Worm (Caenorhabditis elegans) whole organism, mixed stage, embryonic: Measurements from ENCODE around the gene lec-11.

Experiments
- M03D4.4 ChIP-seq: sonication (generic microtip); optimal IDR thresholded peaks from 2 replicates; lab custom pipeline; 2017; ENCODE audit warnings: mild to moderate bottlenecking, missing genetic modification characterization, missing compliant biosample characterization
- blmp-1 ChIP-seq: fragments of 150-350 bp; optimal IDR thresholded peaks from 2 replicates; lab custom pipeline; 2014; ENCODE audit warnings: missing biosample characterization, missing genetic modification characterization
- ceh-39 ChIP-seq: fragments of 150-350 bp; optimal IDR thresholded peaks from 2 replicates; lab custom pipeline; 2014; ENCODE audit warnings: missing biosample characterization, missing genetic modification characterization
- ceh-83 ChIP-seq: fragments of 200-800 bp; sonication (Bioruptor generic); optimal IDR thresholded peaks from 2 replicates; lab custom pipeline; 2018; ENCODE audit warnings: mild to moderate bottlenecking, missing genetic modification characterization, missing compliant biosample characterization
- ces-1 ChIP-seq: fragments of 150-350 bp; optimal IDR thresholded peaks from 2 replicates; lab custom pipeline; 2014; ENCODE audit warnings: missing biosample characterization, missing genetic modification reagents, missing genetic modification characterization
- cnd-1 ChIP-seq: fragments of 200-800 bp; sonication (Bioruptor generic); optimal IDR thresholded peaks from 2 replicates; lab custom pipeline; 2018; ENCODE audit warnings: mild to moderate bottlenecking, missing genetic modification characterization, missing compliant biosample characterization
- drap-1 ChIP-seq: fragments of 200-800 bp; sonication (Bioruptor generic); optimal IDR thresholded peaks from 3 replicates; lab custom pipeline; 2018; ENCODE audit warnings: mild to moderate bottlenecking, missing genetic modification characterization, missing compliant biosample characterization
- elt-1 ChIP-seq: sonication (generic microtip); optimal IDR thresholded peaks from 2 replicates; lab custom pipeline; 2017; ENCODE audit warnings: missing genetic modification characterization, mild to moderate bottlenecking, missing compliant biosample characterization, antibody characterized with exemption, moderate library complexity, borderline replicate concordance; ENCODE audit not compliant: insufficient read depth
- ham-2 ChIP-seq: fragments of 200-800 bp; sonication (Bioruptor generic); optimal IDR thresholded peaks from 2 replicates; lab custom pipeline; 2018; ENCODE audit warnings: mild to moderate bottlenecking, missing genetic modification characterization, missing compliant biosample characterization
- hlh-1 ChIP-seq: fragments of 150-350 bp; optimal IDR thresholded peaks from 2 replicates; lab custom pipeline; 2014; ENCODE audit warnings: missing biosample characterization, missing genetic modification reagents, missing genetic modification characterization
- lin-32 ChIP-seq: fragments of 200-800 bp; sonication (Bioruptor generic); optimal IDR thresholded peaks from 2 replicates; lab custom pipeline; 2018; ENCODE audit warnings: mild to moderate bottlenecking, missing genetic modification characterization, missing compliant biosample characterization
- lsy-2 ChIP-seq: fragments of 150-350 bp; optimal IDR thresholded peaks from 2 replicates; lab custom pipeline; 2014; ENCODE audit warnings: missing biosample characterization, missing genetic modification characterization
- mab-5 ChIP-seq: fragments of 150-350 bp; optimal IDR thresholded peaks from 2 replicates; lab custom pipeline; 2014; ENCODE audit warnings: missing biosample characterization, missing genetic modification characterization
- mep-1 ChIP-seq: fragments of 150-350 bp; optimal IDR thresholded peaks from 2 replicates; lab custom pipeline; 2017; ENCODE audit warnings: missing biosample characterization, missing genetic modification reagents, missing genetic modification characterization, inconsistent platforms
- mls-2 ChIP-seq: sonication (generic microtip); optimal IDR thresholded peaks from 2 replicates; lab custom pipeline; 2016; ENCODE audit warnings: mild to moderate bottlenecking, missing genetic modification characterization, moderate library complexity, missing compliant biosample characterization
- nhr-12 ChIP-seq: fragments of 150-350 bp; optimal IDR thresholded peaks from 2 replicates; lab custom pipeline; 2014; ENCODE audit warnings: missing biosample characterization, missing genetic modification characterization
- nhr-237 ChIP-seq: fragments of 150-350 bp; optimal IDR thresholded peaks from 2 replicates; lab custom pipeline; 2014; ENCODE audit warnings: missing biosample characterization, missing genetic modification characterization
- nhr-28 ChIP-seq: fragments of 150-350 bp; optimal IDR thresholded peaks from 2 replicates; lab custom pipeline; 2014; ENCODE audit warnings: missing biosample characterization, missing genetic modification characterization
- nhr-76 ChIP-seq: sonication (generic microtip); optimal IDR thresholded peaks from 2 replicates; lab custom pipeline; 2017; ENCODE audit warnings: missing biosample characterization, missing genetic modification characterization
- pha-4 ChIP-seq: fragments of 150-350 bp; optimal IDR thresholded peaks from 2 replicates; lab custom pipeline; 2018; ENCODE audit warnings: missing biosample characterization, missing genetic modification reagents, missing genetic modification characterization
- sem-2 ChIP-seq: fragments of 200-800 bp; sonication (Bioruptor generic); optimal IDR thresholded peaks from 2 replicates; lab custom pipeline; 2018; ENCODE audit warnings: mild to moderate bottlenecking, missing genetic modification characterization, missing compliant biosample characterization
- snpc-4 ChIP-seq: fragments of 150-350 bp; optimal IDR thresholded peaks from 2 replicates; lab custom pipeline; 2014; ENCODE audit warnings: missing biosample characterization, missing genetic modification characterization
- sptf-1 ChIP-seq: sonication (generic microtip); optimal IDR thresholded peaks from 2 replicates; lab custom pipeline; 2017; ENCODE audit warnings: mild to moderate bottlenecking, missing genetic modification characterization, moderate library complexity, missing compliant biosample characterization
- tbx-8 ChIP-seq: fragments of 200-800 bp; sonication (Bioruptor generic); optimal IDR thresholded peaks from 2 replicates; lab custom pipeline; 2018; ENCODE audit warnings: mild to moderate bottlenecking, missing genetic modification characterization, moderate library complexity, missing compliant biosample characterization
- unc-120 ChIP-seq: sonication (generic microtip); optimal IDR thresholded peaks from 2 replicates; lab custom pipeline; 2017; ENCODE audit warnings: missing genetic modification characterization, missing compliant biosample characterization; ENCODE audit not compliant: poor library complexity, severe bottlenecking
- unc-39 ChIP-seq: fragments of 150-350 bp; optimal IDR thresholded peaks from 2 replicates; lab custom pipeline; 2014; ENCODE audit warnings: missing biosample characterization, missing genetic modification characterization
- unc-62 ChIP-seq: fragments of 150-350 bp; optimal IDR thresholded peaks from 2 replicates; lab custom pipeline; 2014; ENCODE audit warnings: missing biosample characterization, missing genetic modification reagents, missing genetic modification characterization
- zip-8 ChIP-seq: fragments of 150-350 bp; optimal IDR thresholded peaks from 2 replicates; lab custom pipeline; 2014; ENCODE audit warnings: missing biosample characterization, missing genetic modification characterization
- ztf-11 ChIP-seq: fragments of 150-350 bp; optimal IDR thresholded peaks from 2 replicates; lab custom pipeline; 2014; ENCODE audit warnings: missing biosample characterization, missing genetic modification characterization

Gene lec-11

DNA sequence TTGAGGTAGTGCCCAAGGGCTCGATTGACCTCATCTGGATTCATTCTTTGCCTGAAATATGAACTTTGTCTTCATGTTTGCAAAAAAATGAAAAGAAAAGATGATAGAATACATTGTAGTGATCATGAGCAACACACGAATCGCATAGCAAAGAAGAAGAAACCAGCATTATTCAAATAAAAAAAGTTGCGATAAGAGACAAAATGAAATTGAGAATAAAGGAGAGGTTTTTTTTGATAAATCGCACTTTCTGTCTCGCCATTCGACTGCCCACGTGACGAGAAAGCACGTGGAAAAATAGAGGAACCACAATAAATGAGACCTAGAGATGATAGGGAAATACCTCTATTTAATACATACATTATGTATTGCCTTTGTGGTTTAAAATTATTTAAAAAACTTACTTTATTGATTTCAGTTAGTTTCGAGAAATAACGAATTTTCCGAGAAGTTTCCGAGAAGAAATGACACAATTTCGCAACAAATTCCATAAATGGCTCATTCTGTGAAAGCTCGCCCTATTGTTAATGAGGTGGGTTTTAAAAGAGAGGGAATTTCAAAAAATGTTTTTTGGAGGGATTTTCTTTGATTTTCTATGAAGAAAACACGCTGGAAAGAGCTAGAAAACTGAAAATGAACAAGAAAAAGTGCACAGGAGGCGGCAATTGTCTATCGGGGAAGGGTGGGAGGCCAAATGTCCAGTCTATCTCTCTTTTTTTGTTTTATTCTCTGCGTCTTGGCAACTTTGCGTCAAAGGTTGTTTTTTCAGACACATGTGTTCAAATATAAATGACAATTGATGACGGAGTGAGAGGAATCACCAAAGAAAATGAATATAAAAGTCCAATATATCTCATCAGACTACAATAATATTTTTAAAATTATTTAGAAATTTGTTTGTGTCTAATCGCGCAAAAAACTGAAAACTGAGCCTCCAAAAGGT, 34.3 kb downstream of the lec-11 start, which contains the start of gene paqr-1:
Gene paqr-1 (minus strand): TSS at position 51 of the 943 bp plus-strand sequence.
- TF ChIP-seq ces-1 (GFP tag; lab: Kevin White, UChicago), result peak; percentile 56
- peak; percentile 41 for TF ChIP-seq hlh-1 (tag; lab: Kevin White, UChicago)
- TF ChIP-seq lsy-2 (tag; lab: Kevin White, UChicago), result no peak
- TF ChIP-seq, all 35 proteins: peak for 2

DNA sequence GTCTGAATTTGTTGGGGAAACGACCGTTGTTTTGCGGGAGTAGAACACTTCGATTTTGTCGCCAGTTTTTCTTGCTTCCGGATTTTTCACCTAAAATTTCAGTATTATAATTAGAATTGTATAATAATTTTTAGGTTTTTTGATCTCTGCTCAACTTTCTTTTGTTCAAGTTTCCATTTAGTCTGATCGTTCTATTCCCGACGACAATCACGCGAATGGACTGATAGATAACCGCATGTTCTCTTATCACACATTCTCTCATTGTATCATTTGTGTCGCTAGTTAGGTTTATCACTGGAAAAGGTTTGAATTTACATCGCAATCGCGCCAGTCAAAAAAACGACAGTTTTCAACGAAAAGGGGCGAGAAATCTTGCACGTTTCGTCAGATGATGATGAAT, 35.1 kb downstream of the lec-11 start:
- no peak for TF ChIP-seq ztf-11 (tag; lab: Kevin White, UChicago)
- no peak for TF ChIP-seq lsy-2 (tag; lab: Kevin White, UChicago)
- TF ChIP-seq ceh-39, result no peak
- TF ChIP-seq elt-1, result no peak
- TF ChIP-seq nhr-12 (tag; lab: Kevin White, UChicago), result no peak
- no peak for TF ChIP-seq blmp-1 (tag; lab: Kevin White, UChicago)

DNA sequence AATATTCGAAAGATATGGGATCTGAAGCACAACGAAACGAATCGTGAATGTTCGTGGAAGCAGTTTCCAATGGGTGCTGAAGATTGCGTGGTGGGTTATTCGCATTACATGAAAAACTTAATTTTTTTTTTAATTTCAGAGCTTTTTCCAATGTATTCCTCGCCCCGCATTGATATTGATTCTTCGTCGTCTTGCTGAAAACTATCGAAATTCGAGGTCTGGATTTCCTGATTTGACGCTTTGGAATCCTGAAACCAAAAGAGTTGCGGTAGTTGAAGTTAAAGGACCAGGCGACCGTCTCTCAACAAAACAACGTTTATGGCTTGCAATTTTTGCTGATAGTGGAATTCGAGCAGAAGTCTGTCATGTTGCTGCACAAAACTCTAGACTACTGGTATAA, 37.9 kb downstream of the lec-11 start:
- TF ChIP-seq nhr-76 (tag; lab: Kevin White, UChicago) (no peak), pha-4 (no peak), zip-8 (tag; lab: Kevin White, UChicago) (no peak), nhr-237 (tag; lab: Kevin White, UChicago) (no peak), tbx-8 (GFP tag; lab: Kevin White, UChicago) (no peak), ham-2 (GFP tag; lab: Kevin White, UChicago) (no peak), lin-32 (GFP tag; lab: Kevin White, UChicago) (no peak), mep-1 (tag; lab: Kevin White, UChicago) (no peak)

DNA sequence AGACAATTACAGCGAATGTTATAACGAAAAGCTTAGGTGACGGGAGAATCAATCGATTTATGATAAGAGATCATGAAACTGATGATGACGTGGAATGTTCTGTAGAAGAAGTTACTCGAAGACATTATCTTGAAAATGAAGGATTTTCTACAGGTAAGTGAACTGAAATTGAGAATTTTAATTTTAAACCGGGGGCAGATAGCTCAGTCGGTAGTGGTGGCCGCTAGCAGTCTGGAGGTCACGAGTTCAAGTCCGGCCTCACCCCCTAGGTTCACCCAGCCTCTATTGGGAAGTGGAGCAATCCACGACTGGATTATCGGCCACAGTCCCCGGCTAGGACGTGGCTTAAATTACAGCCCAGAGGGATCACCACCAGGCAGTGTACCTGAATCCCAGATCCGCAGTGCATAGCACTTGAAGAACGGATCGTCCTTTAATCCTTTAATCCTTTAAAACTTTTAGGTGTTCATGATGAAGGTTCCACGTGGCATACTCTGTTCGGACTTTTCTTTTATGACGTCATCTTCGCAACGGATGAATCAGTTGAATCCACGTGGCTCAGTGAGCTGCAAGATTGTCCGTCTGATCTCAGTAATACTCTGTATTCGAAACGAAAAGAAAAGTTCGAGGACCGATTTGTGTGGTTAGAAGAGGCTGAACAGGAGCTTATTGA, 38.5 kb downstream of the lec-11 start:
- peak; percentile 83 for TF ChIP-seq zip-8 (tag; lab: Kevin White, UChicago)
- TF ChIP-seq, all 35 proteins: peak for 1; not testable (repeated sequence) for 34

DNA sequence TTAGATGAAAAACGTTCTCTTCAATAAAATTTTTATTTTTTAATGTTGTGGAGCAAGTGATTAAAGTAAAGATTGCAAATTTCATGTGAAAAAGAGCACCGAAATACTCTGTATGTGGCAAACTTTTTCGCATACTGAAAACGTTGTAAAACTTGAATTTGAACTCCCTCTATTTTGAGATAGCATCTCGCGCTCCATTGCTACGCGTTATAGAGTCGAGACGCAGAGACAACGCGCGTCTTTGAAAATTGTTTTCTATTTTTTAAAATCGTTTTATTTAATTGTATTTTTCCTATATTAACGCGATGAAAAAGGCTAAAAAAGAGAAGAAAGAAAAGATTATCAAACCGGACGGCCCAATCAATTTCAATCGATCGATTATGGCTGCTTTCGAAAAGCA, 41.3 kb downstream of the lec-11 start, which contains the start of gene fan-1:
Gene fan-1 (plus strand): TSS at position 78 of the 400 bp plus-strand sequence.
- TF ChIP-seq ceh-83 (GFP tag; lab: Kevin White, UChicago) (no peak), nhr-28 (tag; lab: Kevin White, UChicago) (no peak), mab-5 (tag; lab: Kevin White, UChicago) (no peak), elt-1 (peak; percentile 14), unc-39 (no peak), cnd-1 (tag; lab: Kevin White, UChicago) (no peak), mep-1 (tag; lab: Kevin White, UChicago) (peak; percentile 36), hlh-1 (tag; lab: Kevin White, UChicago) (no peak), unc-62 (GFP tag; lab: Kevin White, UChicago) (no peak), tbx-8 (GFP tag; lab: Kevin White, UChicago) (no peak), ztf-11 (tag; lab: Kevin White, UChicago) (no peak), nhr-12 (tag; lab: Kevin White, UChicago) (no peak), pha-4 (peak; percentile 9), ces-1 (GFP tag; lab: Kevin White, UChicago) (peak; percentile 50), nhr-237 (tag; lab: Kevin White, UChicago) (peak; percentile 28), blmp-1 (tag; lab: Kevin White, UChicago) (no peak), drap-1 (GFP tag; lab: Kevin White, UChicago) (no peak), sptf-1 (tag; lab: Kevin White, UChicago) (no peak), sem-2 (GFP tag; lab: Kevin White, UChicago) (no peak), lin-32 (GFP tag; lab: Kevin White, UChicago) (no peak), mls-2 (tag; lab: Kevin White, UChicago) (no peak), snpc-4 (tag; lab: Kevin White, UChicago) (no peak), nhr-76 (tag; lab: Kevin White, UChicago) (no peak), M03D4.4 (tag; lab: Kevin White, UChicago) (no peak), ham-2 (GFP tag; lab: Kevin White, UChicago) (no peak), unc-120 (no peak)
